Worm (Caenorhabditis elegans): ENCODE data around the gene myo-2.

- TF ChIP-seq snpc-4 (GFP tag; optimal IDR thresholded peaks at IDR 0.05) = no peak
- no peak for TF ChIP-seq snpc-4 (tag; optimal IDR thresholded peaks at IDR 0.05)
- no peak for TF ChIP-seq gei-17 (GFP tag; optimal IDR thresholded peaks at IDR 0.05)
- TF ChIP-seq fkh-3 (tag; optimal IDR thresholded peaks at IDR 0.05) = no peak
- no peak for TF ChIP-seq ets-4 (GFP tag; optimal IDR thresholded peaks at IDR 0.05)
- no peak for TF ChIP-seq ceh-100 (GFP tag; IDR thresholded peaks at IDR 0.05)
- TF ChIP-seq ztf-22 (GFP tag; optimal IDR thresholded peaks at IDR 0.05) = no peak
- no peak for TF ChIP-seq dpff-1 (tag; optimal IDR thresholded peaks at IDR 0.05)
- no peak for TF ChIP-seq pha-4 (tag; optimal IDR thresholded peaks at IDR 0.05)
These were observed 8.6 kb downstream of the myo-2 start for ce11 chrX:12476412-12476811.

All from whole organism, young adult.